Worm (Caenorhabditis elegans): ENCODE measurements around the gene mls-1.

The mls-1 gene

ce11 chrIII:7499421-7499902 lies 39.3 kb downstream of the mls-1 start, which contains the start of the genes C07H6.9 and sap-140 (continued):
- TF ChIP-seq mab-9 (GFP tag; IDR thresholded peaks at IDR 0.05) = 0 out of 2 replicates have a peak, but pooled peaks have one; percentile 45
- 0 out of 2 replicates have a peak, but pooled peaks have one; percentile 41 for TF ChIP-seq ceh-88 (GFP tag; IDR thresholded peaks at IDR 0.05)
- no peak for TF ChIP-seq ceh-63 (GFP tag; optimal IDR thresholded peaks at IDR 0.05)
- no peak for TF ChIP-seq sptf-1 (tag; optimal IDR thresholded peaks at IDR 0.05)
- no peak for TF ChIP-seq fkh-4 (tag; optimal IDR thresholded peaks at IDR 0.05; ENCODE audit: borderline replicate concordance)
- TF ChIP-seq unc-98 (GFP tag; IDR thresholded peaks at IDR 0.05) = no peak
- TF ChIP-seq unc-130 (tag; optimal IDR thresholded peaks at IDR 0.05) = peak; percentile 94
- TF ChIP-seq zag-1 (tag; optimal IDR thresholded peaks at IDR 0.05) = no peak
- no peak for TF ChIP-seq ces-1 (GFP tag; optimal IDR thresholded peaks at IDR 0.05)
- peak; percentile 64 for TF ChIP-seq F16B12.6 (tag; optimal IDR thresholded peaks at IDR 0.05)
- peak; percentile 64 for TF ChIP-seq sox-4 (tag; optimal IDR thresholded peaks at IDR 0.05)
- no peak for TF ChIP-seq unc-62 (GFP tag; optimal IDR thresholded peaks at IDR 0.05)
- TF ChIP-seq hpl-2 (GFP tag; optimal IDR thresholded peaks at IDR 0.05) = no peak
- TF ChIP-seq dsc-1 (tag; optimal IDR thresholded peaks at IDR 0.05) = peak; percentile 87
- TF ChIP-seq nhr-19 (GFP tag; conservative IDR thresholded peaks at IDR 0.05) = peak; percentile 86
- no peak for TF ChIP-seq hlh-4 (tag; optimal IDR thresholded peaks at IDR 0.05)
- TF ChIP-seq efl-3 (GFP tag; optimal IDR thresholded peaks at IDR 0.05) = no peak
- TF ChIP-seq hlh-17 (GFP tag; optimal IDR thresholded peaks at IDR 0.05; ENCODE audit: borderline replicate concordance) = no peak
- TF ChIP-seq egl-13 (tag; optimal IDR thresholded peaks at IDR 0.05) = peak; percentile 67
- no peak for TF ChIP-seq ceh-90 (tag; optimal IDR thresholded peaks at IDR 0.05)
- peak; percentile 52 for TF ChIP-seq skn-1 (tag; optimal IDR thresholded peaks at IDR 0.05)
- peak in 1 of 2 experiments; percentile 81 for TF ChIP-seq mdl-1 (tag; optimal IDR thresholded peaks at IDR 0.05)
- peak; percentile 66 for TF ChIP-seq fkh-8 (tag; optimal IDR thresholded peaks at IDR 0.05)
- no peak for TF ChIP-seq nhr-28 (tag; optimal IDR thresholded peaks at IDR 0.05)
- TF ChIP-seq lsy-2 (tag; optimal IDR thresholded peaks at IDR 0.05) = peak; percentile 90 to 91
- peak; percentile 48 for TF ChIP-seq aha-1 (tag; optimal IDR thresholded peaks at IDR 0.05)
- no peak for TF ChIP-seq nhr-76 (tag; optimal IDR thresholded peaks at IDR 0.05)
- TF ChIP-seq lir-3 (tag; optimal IDR thresholded peaks at IDR 0.05; ENCODE audit: poor library complexity) = peak; percentile 56
- no peak for TF ChIP-seq C34B4.2 (tag; optimal IDR thresholded peaks at IDR 0.05)
- TF ChIP-seq alr-1 (tag; optimal IDR thresholded peaks at IDR 0.05; ENCODE audit: borderline replicate concordance) = no peak
- peak; percentile 84 for TF ChIP-seq tbx-2 (tag; optimal IDR thresholded peaks at IDR 0.05)
- no peak for TF ChIP-seq nhr-84 (tag; optimal IDR thresholded peaks at IDR 0.05)
- no peak for TF ChIP-seq Y116A8C.19 (tag; optimal IDR thresholded peaks at IDR 0.05; ENCODE audit: borderline replicate concordance)
- peak; percentile 86 for TF ChIP-seq swsn-7 (tag; optimal IDR thresholded peaks at IDR 0.05)
- TF ChIP-seq jun-1 (tag; optimal IDR thresholded peaks at IDR 0.05) = peak; percentile 47
- peak; percentile 89 for TF ChIP-seq nhr-47 (tag; optimal IDR thresholded peaks at IDR 0.05)
- peak; percentile 70 for TF ChIP-seq nhr-77 (tag; optimal IDR thresholded peaks at IDR 0.05)
- no peak for TF ChIP-seq ama-1 (optimal IDR thresholded peaks at IDR 0.05)
- TF ChIP-seq snu-23 (GFP tag; optimal IDR thresholded peaks at IDR 0.05) = peak; percentile 88
- TF ChIP-seq ceh-82 (tag; optimal IDR thresholded peaks at IDR 0.05) = peak; percentile 77 to 90 (median 82)
- TF ChIP-seq zip-4 (GFP tag; optimal IDR thresholded peaks at IDR 0.05) = peak; percentile 35
- TF ChIP-seq fkh-10 (GFP tag; optimal IDR thresholded peaks at IDR 0.05) = peak; percentile 16
- peak; percentile 80 for TF ChIP-seq C16A3.4 (tag; optimal IDR thresholded peaks at IDR 0.05)
- TF ChIP-seq fos-1 (tag; optimal IDR thresholded peaks at IDR 0.05) = peak; percentile 24
- TF ChIP-seq sup-37 (GFP tag; optimal IDR thresholded peaks at IDR 0.05) = peak; percentile 22
- peak; percentile 79 for TF ChIP-seq unc-86 (tag; optimal IDR thresholded peaks at IDR 0.05)
- peak; percentile 92 to 96 for TF ChIP-seq lin-35 (GFP tag; optimal IDR thresholded peaks at IDR 0.05)
- peak; percentile 88 for TF ChIP-seq nhr-20 (tag; optimal IDR thresholded peaks at IDR 0.05)
- peak; percentile 85 for TF ChIP-seq nhr-90 (tag; optimal IDR thresholded peaks at IDR 0.05; ENCODE audit: poor library complexity)
- TF ChIP-seq vab-15 (tag; optimal IDR thresholded peaks at IDR 0.05) = peak; percentile 47
- no peak for TF ChIP-seq pqm-1 (tag; optimal IDR thresholded peaks at IDR 0.05)
- TF ChIP-seq rnt-1 (tag; optimal IDR thresholded peaks at IDR 0.05) = peak; percentile 93
- no peak for TF ChIP-seq unc-30 (tag; optimal IDR thresholded peaks at IDR 0.05)

Measured in whole organism, L1 larva.